Fruit fly (Drosophila melanogaster): ENCODE measurements around the gene CG8036.
A peak's percentile ranks its signal among the peaks of the same experiment; 100 is the strongest.

Gene CG8036

dm6 chr3R:8694110-8694826 lies 26.6 kb downstream of the CG8036 start (continued):
- TF ChIP-seq lbe (GFP tag; optimal IDR thresholded peaks at IDR 0.05), result no peak
- no peak for TF ChIP-seq CG7745 (tag; optimal IDR thresholded peaks at IDR 0.05)
- TF ChIP-seq pfk (GFP tag; optimal IDR thresholded peaks at IDR 0.05), result peak; percentile 33
- no peak for TF ChIP-seq inv (GFP tag; IDR thresholded peaks at IDR 0.05; ENCODE audit: partially characterized antibody)
- no peak for TF ChIP-seq D19B (GFP tag; optimal IDR thresholded peaks at IDR 0.05)
- peak; percentile 62 for TF ChIP-seq Fer3 (tag; optimal IDR thresholded peaks at IDR 0.05)
- TF ChIP-seq CG31365 (tag; optimal IDR thresholded peaks at IDR 0.05), result no peak
- TF ChIP-seq lov (optimal IDR thresholded peaks at IDR 0.05), result no peak
- TF ChIP-seq lov (GFP tag; IDR thresholded peaks at IDR 0.05), result no peak
- TF ChIP-seq Abd-B (GFP tag; optimal IDR thresholded peaks at IDR 0.05), result no peak
- peak; percentile 55 for TF ChIP-seq odd (GFP tag; optimal IDR thresholded peaks at IDR 0.05)
- TF ChIP-seq CG6689 (GFP tag; IDR thresholded peaks at IDR 0.05), result no peak
- no peak for TF ChIP-seq Dp (GFP tag; optimal IDR thresholded peaks at IDR 0.05)
- no peak for TF ChIP-seq CG32772 (GFP tag; IDR thresholded peaks at IDR 0.05)
- TF ChIP-seq CG7928 (GFP tag; optimal IDR thresholded peaks at IDR 0.05), result no peak
- TF ChIP-seq CG9727 (GFP tag; optimal IDR thresholded peaks at IDR 0.05), result peak; percentile 42
- TF ChIP-seq cad (GFP tag; optimal IDR thresholded peaks at IDR 0.05), result no peak
- no peak for TF ChIP-seq CG14965 (GFP tag; optimal IDR thresholded peaks at IDR 0.05; ENCODE audit: borderline replicate concordance)
- no peak for TF ChIP-seq CG18262 (tag; optimal IDR thresholded peaks at IDR 0.05)
- no peak for TF ChIP-seq Hr51 (GFP tag; optimal IDR thresholded peaks at IDR 0.05)
- TF ChIP-seq CG8388 (GFP tag; optimal IDR thresholded peaks at IDR 0.05), result no peak
- no peak for TF ChIP-seq CG4424 (GFP tag; optimal IDR thresholded peaks at IDR 0.05)
- no peak for TF ChIP-seq CG1792 (GFP tag; optimal IDR thresholded peaks at IDR 0.05)
- no peak for TF ChIP-seq Fer1 (GFP tag; optimal IDR thresholded peaks at IDR 0.05)
- TF ChIP-seq Aef1 (GFP tag; IDR thresholded peaks at IDR 0.05), result no peak
- TF ChIP-seq otp (GFP tag; IDR thresholded peaks at IDR 0.05), result no peak
- TF ChIP-seq ash1 (GFP tag; optimal IDR thresholded peaks at IDR 0.05), result no peak
- TF ChIP-seq sens-2 (GFP tag; IDR thresholded peaks at IDR 0.05), result 0 out of 2 replicates have a peak, but pooled peaks have one; percentile 17
- TF ChIP-seq E2f1 (GFP tag; IDR thresholded peaks at IDR 0.05), result no peak
- no peak for TF ChIP-seq CG8924 (tag; optimal IDR thresholded peaks at IDR 0.05)
- no peak for TF ChIP-seq H2.0 (GFP tag; IDR thresholded peaks at IDR 0.05)
- no peak for TF ChIP-seq CG17829 (tag; optimal IDR thresholded peaks at IDR 0.05)
- peak; percentile 56 for TF ChIP-seq lab (GFP tag; optimal IDR thresholded peaks at IDR 0.05)
- TF ChIP-seq CG4328 (GFP tag; optimal IDR thresholded peaks at IDR 0.05), result peak; percentile 32
- TF ChIP-seq Gsc (GFP tag; IDR thresholded peaks at IDR 0.05), result no peak
- TF ChIP-seq corto (GFP tag; optimal IDR thresholded peaks at IDR 0.05), result no peak
- no peak for TF ChIP-seq CG3995 (GFP tag; optimal IDR thresholded peaks at IDR 0.05)
- TF ChIP-seq nerfin-2 (GFP tag; IDR thresholded peaks at IDR 0.05; ENCODE audit: partially characterized antibody), result no peak
- no peak for TF ChIP-seq CG6791 (GFP tag; IDR thresholded peaks at IDR 0.05; ENCODE audit: partially characterized antibody)
- TF ChIP-seq CG11456 (GFP tag; IDR thresholded peaks at IDR 0.05), result no peak
- no peak for TF ChIP-seq MBD-R2 (GFP tag; IDR thresholded peaks at IDR 0.05)
- no peak for TF ChIP-seq CG32767 (GFP tag; IDR thresholded peaks at IDR 0.05)
- no peak for TF ChIP-seq fu2 (GFP tag; optimal IDR thresholded peaks at IDR 0.05)
- TF ChIP-seq CG6254 (GFP tag; optimal IDR thresholded peaks at IDR 0.05), result no peak
- no peak for TF ChIP-seq CG1647 (GFP tag; optimal IDR thresholded peaks at IDR 0.05)
- no peak for TF ChIP-seq CG9797 (GFP tag; optimal IDR thresholded peaks at IDR 0.05)
- TF ChIP-seq slbo (GFP tag; IDR thresholded peaks at IDR 0.05), result no peak
- no peak for TF ChIP-seq gcm (GFP tag; optimal IDR thresholded peaks at IDR 0.05)
- no peak for TF ChIP-seq Trl (optimal IDR thresholded peaks at IDR 0.05)
- TF ChIP-seq Trl (GFP tag; optimal IDR thresholded peaks at IDR 0.05), result no peak

Measured in whole organism, embryonic.